Fruit fly (Drosophila melanogaster) whole organism, prepupa: ENCODE data around the gene Lsd-1.
A peak's percentile ranks its signal among the peaks of the same experiment; 100 is the strongest.

Experiments used
- Blimp-1 ChIP-seq: fragments of 200-800 bp; sonication (Bioruptor generic); optimal IDR thresholded peaks from 3 replicates; lab custom pipeline; 2017; ENCODE audit warnings: missing biosample characterization, missing genetic modification characterization, mild to moderate bottlenecking, moderate library complexity, missing genetic modification reagents
- CG10631 ChIP-seq: fragments of 200-800 bp; sonication (Bioruptor generic); optimal IDR thresholded peaks from 2 replicates; lab custom pipeline; 2016; ENCODE audit warnings: missing biosample characterization, missing genetic modification characterization
- CG10669 ChIP-seq: fragments of 200-800 bp; sonication (Bioruptor generic); optimal IDR thresholded peaks from 3 replicates; lab custom pipeline; 2018; ENCODE audit warnings: missing biosample characterization, mild to moderate bottlenecking, missing genetic modification characterization, moderate library complexity
- CG11762 ChIP-seq: fragments of 200-800 bp; sonication (Bioruptor generic); optimal IDR thresholded peaks from 3 replicates; lab custom pipeline; 2016; ENCODE audit warnings: missing biosample characterization, missing genetic modification characterization; ENCODE audit not compliant: insufficient read depth
- CG15336 ChIP-seq: fragments of 200-800 bp; sonication (Bioruptor generic); IDR thresholded peaks from 2 replicates; pipeline ENCODE4 v1.3.6; 2022; ENCODE audit warnings: missing biosample characterization, missing genetic modification characterization
- CG1621 ChIP-seq: fragments of 200-800 bp; sonication (Bioruptor generic); optimal IDR thresholded peaks from 3 replicates; lab custom pipeline; 2018; ENCODE audit warnings: missing biosample characterization, mild to moderate bottlenecking, missing genetic modification characterization
- CG16779 ChIP-seq: fragments of 200-800 bp; sonication (Bioruptor generic); optimal IDR thresholded peaks from 3 replicates; lab custom pipeline; 2017; ENCODE audit warnings: missing biosample characterization, mild to moderate bottlenecking, missing genetic modification characterization
- CG3032 ChIP-seq: fragments of 200-800 bp; optimal IDR thresholded peaks from 2 replicates; lab custom pipeline; 2019; ENCODE audit warnings: missing biosample characterization, mild to moderate bottlenecking, missing genetic modification characterization, moderate library complexity
- CG31627 ChIP-seq: fragments of 200-800 bp; sonication (Bioruptor generic); optimal IDR thresholded peaks from 3 replicates; lab custom pipeline; 2016; ENCODE audit warnings: missing biosample characterization, missing genetic modification characterization
- CG32006 ChIP-seq: fragments of 200-800 bp; sonication (Bioruptor generic); optimal IDR thresholded peaks from 3 replicates; lab custom pipeline; 2017; ENCODE audit warnings: missing biosample characterization, mild to moderate bottlenecking, missing genetic modification characterization
- CG34406 ChIP-seq: fragments of 200-800 bp; sonication (Bioruptor generic); optimal IDR thresholded peaks from 3 replicates; lab custom pipeline; 2016; ENCODE audit warnings: missing biosample characterization, missing genetic modification characterization
- CG3919 ChIP-seq: fragments of 200-800 bp; sonication (Bioruptor generic); optimal IDR thresholded peaks from 3 replicates; lab custom pipeline; 2016; ENCODE audit warnings: missing biosample characterization, missing genetic modification characterization
- CG4318 ChIP-seq: fragments of 200-800 bp; sonication (Bioruptor generic); optimal IDR thresholded peaks from 3 replicates; lab custom pipeline; 2017; ENCODE audit warnings: missing biosample characterization, mild to moderate bottlenecking, missing genetic modification characterization
- CG6163 ChIP-seq: fragments of 200-800 bp; sonication (Bioruptor generic); IDR thresholded peaks from 3 replicates; pipeline ENCODE4 v1.3.6; 2022; ENCODE audit warnings: missing biosample characterization, missing genetic modification characterization
- CG6276 ChIP-seq: fragments of 200-800 bp; sonication (Bioruptor generic); optimal IDR thresholded peaks from 2 replicates; lab custom pipeline; 2017; ENCODE audit warnings: missing biosample characterization, mild to moderate bottlenecking, missing genetic modification characterization
- CG6792 ChIP-seq: fragments of 200-800 bp; sonication (Bioruptor generic); optimal IDR thresholded peaks from 3 replicates; lab custom pipeline; 2016; ENCODE audit warnings: missing biosample characterization, missing genetic modification characterization
- CG6808 ChIP-seq: fragments of 200-800 bp; sonication (Bioruptor generic); optimal IDR thresholded peaks from 3 replicates; lab custom pipeline; 2017; ENCODE audit warnings: missing biosample characterization, missing genetic modification characterization, mild to moderate bottlenecking, moderate library complexity, missing genetic modification reagents
- CG6854 ChIP-seq: fragments of 200-800 bp; sonication (Bioruptor generic); optimal IDR thresholded peaks from 2 replicates; lab custom pipeline; 2017; ENCODE audit warnings: missing biosample characterization, mild to moderate bottlenecking, missing genetic modification characterization
- CG7368 ChIP-seq: fragments of 200-800 bp; sonication (Bioruptor generic); optimal IDR thresholded peaks from 3 replicates; lab custom pipeline; 2016; ENCODE audit warnings: missing biosample characterization, missing genetic modification characterization
- CG8119 ChIP-seq: fragments of 200-800 bp; sonication (Bioruptor generic); IDR thresholded peaks from 3 replicates; pipeline ENCODE4 v1.3.6; 2022; ENCODE audit warnings: missing biosample characterization, missing genetic modification characterization
- CG8632 ChIP-seq: fragments of 200-800 bp; sonication (Bioruptor generic); optimal IDR thresholded peaks from 3 replicates; lab custom pipeline; 2016; ENCODE audit warnings: missing biosample characterization, missing genetic modification characterization
- CG9139 ChIP-seq: fragments of 200-800 bp; sonication (Bioruptor generic); optimal IDR thresholded peaks from 3 replicates; lab custom pipeline; 2017; ENCODE audit warnings: missing biosample characterization, mild to moderate bottlenecking, missing genetic modification characterization
- Eip75B ChIP-seq: fragments of 200-800 bp; sonication (Bioruptor generic); optimal IDR thresholded peaks from 3 replicates; lab custom pipeline; 2016; ENCODE audit warnings: missing biosample characterization, missing genetic modification characterization
- Eip78C ChIP-seq: fragments of 200-800 bp; sonication (Bioruptor generic); peaks from one replicate; lab custom pipeline; 2016; ENCODE audit warnings: missing biosample characterization, missing genetic modification characterization
- Eip93F ChIP-seq: fragments of 200-800 bp; sonication (Bioruptor generic); optimal IDR thresholded peaks from 2 replicates; lab custom pipeline; 2016; ENCODE audit warnings: missing biosample characterization, mild to moderate bottlenecking, missing genetic modification characterization
- Ets21C ChIP-seq: fragments of 200-800 bp; sonication (Bioruptor generic); optimal IDR thresholded peaks from 3 replicates; lab custom pipeline; 2016; ENCODE audit warnings: missing biosample characterization, missing genetic modification characterization
- Ets96B ChIP-seq: fragments of 200-800 bp; optimal IDR thresholded peaks from 2 replicates; lab custom pipeline; 2019; ENCODE audit warnings: missing biosample characterization, mild to moderate bottlenecking, missing genetic modification characterization, moderate library complexity
- Gug ChIP-seq: fragments of 200-800 bp; sonication (Bioruptor generic); IDR thresholded peaks from 2 replicates; pipeline ENCODE4 v1.3.6; 2022; ENCODE audit warnings: missing biosample characterization, missing genetic modification characterization
- Hr39 ChIP-seq: fragments of 200-800 bp; sonication (Bioruptor generic); optimal IDR thresholded peaks from 2 replicates; lab custom pipeline; 2016; ENCODE audit warnings: missing biosample characterization, missing genetic modification characterization
- Lpt ChIP-seq: fragments of 200-800 bp; sonication (Bioruptor generic); optimal IDR thresholded peaks from 3 replicates; lab custom pipeline; 2016; ENCODE audit warnings: missing biosample characterization, missing genetic modification characterization
- Met ChIP-seq: fragments of 200-800 bp; sonication (Bioruptor generic); optimal IDR thresholded peaks from 3 replicates; lab custom pipeline; 2016; ENCODE audit warnings: missing biosample characterization, missing genetic modification characterization
- OdsH ChIP-seq: fragments of 200-800 bp; sonication (Bioruptor generic); optimal IDR thresholded peaks from 3 replicates; lab custom pipeline; 2016; ENCODE audit warnings: missing biosample characterization, missing genetic modification characterization
- Sox14 ChIP-seq: fragments of 200-800 bp; sonication (Bioruptor generic); optimal IDR thresholded peaks from 3 replicates; lab custom pipeline; 2016; ENCODE audit warnings: missing biosample characterization, missing genetic modification characterization
- achi ChIP-seq: fragments of 200-800 bp; sonication (Bioruptor generic); optimal IDR thresholded peaks from 3 replicates; lab custom pipeline; 2016; ENCODE audit warnings: missing biosample characterization, missing genetic modification characterization
- acj6 ChIP-seq: fragments of 200-800 bp; sonication (Bioruptor generic); optimal IDR thresholded peaks from 3 replicates; lab custom pipeline; 2016; ENCODE audit warnings: missing biosample characterization, missing genetic modification characterization
- cyc ChIP-seq: fragments of 200-800 bp; sonication (Bioruptor generic); optimal IDR thresholded peaks from 3 replicates; lab custom pipeline; 2016; ENCODE audit warnings: missing biosample characterization, missing genetic modification characterization
- dsx ChIP-seq: fragments of 200-800 bp; optimal IDR thresholded peaks from 3 replicates; lab custom pipeline; 2019; ENCODE audit warnings: missing biosample characterization, mild to moderate bottlenecking, missing genetic modification characterization, moderate library complexity; ENCODE audit not compliant: poor library complexity, severe bottlenecking
- eg ChIP-seq: fragments of 200-800 bp; sonication (Bioruptor generic); IDR thresholded peaks from 3 replicates; pipeline ENCODE4 v1.3.6; 2022; ENCODE audit warnings: missing biosample characterization, missing genetic modification characterization
- fd85E ChIP-seq: fragments of 200-800 bp; sonication (Bioruptor generic); optimal IDR thresholded peaks from 3 replicates; lab custom pipeline; 2016; ENCODE audit warnings: missing biosample characterization, missing genetic modification characterization
- fkh ChIP-seq: fragments of 200-800 bp; sonication (Bioruptor generic); optimal IDR thresholded peaks from 3 replicates; lab custom pipeline; 2017; ENCODE audit warnings: missing biosample characterization, mild to moderate bottlenecking, missing genetic modification characterization, moderate library complexity
- lz ChIP-seq: fragments of 200-800 bp; sonication (Bioruptor generic); optimal IDR thresholded peaks from 3 replicates; lab custom pipeline; 2016; ENCODE audit warnings: missing biosample characterization, missing genetic modification characterization
- net ChIP-seq: fragments of 200-800 bp; sonication (Bioruptor generic); optimal IDR thresholded peaks from 3 replicates; lab custom pipeline; 2016; ENCODE audit warnings: missing biosample characterization, missing genetic modification characterization
- pdm3 ChIP-seq: fragments of 200-800 bp; sonication (Bioruptor generic); optimal IDR thresholded peaks from 3 replicates; lab custom pipeline; 2016; ENCODE audit warnings: missing biosample characterization, missing genetic modification characterization
- ss ChIP-seq, 2 experiments: fragments of 200-800 bp; sonication (Bioruptor generic); optimal IDR thresholded peaks; 2 replicates in 1 of 2; 3 replicates in 1 of 2; lab custom pipeline; 2017 to 2018; ENCODE audit warnings: mild to moderate bottlenecking in 2 of 2, missing biosample characterization in 2 of 2, missing genetic modification characterization in 2 of 2, moderate library complexity in 1 of 2
- svp ChIP-seq: fragments of 200-800 bp; sonication (Bioruptor generic); peaks from one replicate; lab custom pipeline; 2016; ENCODE audit warnings: missing biosample characterization, missing genetic modification characterization

Gene Lsd-1

DNA sequence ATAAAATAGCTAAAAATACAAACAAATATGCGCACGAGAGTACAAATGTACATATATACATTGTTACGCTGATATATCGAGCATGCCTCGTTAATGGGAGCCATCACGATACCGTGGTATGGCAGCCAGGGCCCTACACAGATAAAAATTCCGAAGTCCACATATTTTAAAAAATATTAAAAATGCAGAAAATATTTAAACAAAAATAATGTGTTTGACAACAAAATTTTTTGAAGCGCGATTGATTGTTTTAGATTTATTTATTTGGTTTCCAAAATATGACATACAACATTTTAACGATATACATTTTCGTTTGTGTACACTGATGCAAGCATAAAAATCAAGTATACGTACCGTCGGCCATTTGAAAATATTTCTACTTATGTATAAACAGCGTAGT lies 36.9 kb upstream of the Lsd-1 start (continued):
- peak; percentile 61 for TF ChIP-seq CG6808 (GFP tag; lab: Kevin White, UChicago)
- peak; percentile 63 for TF ChIP-seq acj6 (GFP tag; lab: Kevin White, UChicago)
- TF ChIP-seq Gug, result peak; percentile 81
- peak; percentile 33 for TF ChIP-seq CG4318 (GFP tag; lab: Kevin White, UChicago)
- peak; percentile 86 for TF ChIP-seq eg (GFP tag; lab: Robert Waterston, UW)
- TF ChIP-seq CG3032 (tag; lab: Kevin White, UChicago), result peak; percentile 54
- TF ChIP-seq CG31627, result peak; percentile 58
- peak; percentile 59 for TF ChIP-seq lz (GFP tag; lab: Kevin White, UChicago)

- TF ChIP-seq CG3919 (GFP tag; lab: Kevin White, UChicago), result no peak
- no peak for TF ChIP-seq CG31627
- TF ChIP-seq Hr39 (GFP tag; lab: Kevin White, UChicago), result no peak
- no peak for TF ChIP-seq Sox14 (GFP tag; lab: Kevin White, UChicago)
- TF ChIP-seq Gug, result no peak
- TF ChIP-seq CG16779 (tag; lab: Kevin White, UChicago), result no peak
- no peak for TF ChIP-seq Blimp-1 (GFP tag; lab: Kevin White, UChicago)
- TF ChIP-seq CG6792 (GFP tag; lab: Kevin White, UChicago), result no peak
- TF ChIP-seq CG6808 (GFP tag; lab: Kevin White, UChicago), result no peak
- TF ChIP-seq pdm3 (GFP tag; lab: Kevin White, UChicago), result no peak
These were observed 36.0 kb upstream of the Lsd-1 start for dm6 chr3R:23727657-23728056.

DNA sequence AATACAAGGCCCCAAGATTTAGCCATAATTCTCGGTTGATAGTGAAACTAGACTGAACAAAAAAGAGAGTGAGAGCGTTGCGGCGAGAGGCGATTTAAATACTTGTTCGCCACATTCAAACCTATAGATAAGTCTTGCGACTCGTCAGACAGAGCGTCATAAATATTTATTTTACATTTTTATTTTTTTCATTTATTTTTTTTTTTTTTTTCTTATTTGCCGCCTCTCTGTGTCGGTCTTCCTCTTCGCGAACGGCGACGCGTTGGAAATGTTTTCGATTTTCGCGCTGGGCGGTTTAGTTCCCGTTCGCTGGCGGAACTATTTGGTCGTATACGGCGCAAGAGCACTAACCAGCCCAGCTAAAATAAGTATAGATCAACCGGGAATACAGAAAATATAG lies 35.6 kb upstream of the Lsd-1 start:
- TF ChIP-seq Eip78C (GFP tag; lab: Kevin White, UChicago) (peak; percentile 71), eg (GFP tag; lab: Robert Waterston, UW) (peak; percentile 78), Ets21C (GFP tag; lab: Kevin White, UChicago) (no peak), CG10669 (peak; percentile 44), Lpt (peak; percentile 10), Met (no peak), svp (peak; percentile 74), CG16779 (tag; lab: Kevin White, UChicago) (peak; percentile 66), CG3032 (tag; lab: Kevin White, UChicago) (peak; percentile 27), CG9139 (GFP tag; lab: Kevin White, UChicago) (peak; percentile 61), Eip93F (GFP tag; lab: Kevin White, UChicago) (peak; percentile 1), fd85E (GFP tag; lab: Kevin White, UChicago) (no peak), CG6854 (GFP tag; lab: Kevin White, UChicago) (no peak), Sox14 (GFP tag; lab: Kevin White, UChicago) (no peak), CG7368 (GFP tag; lab: Kevin White, UChicago) (no peak), ss (GFP tag; optimal IDR thresholded peaks at IDR 0.05; lab: Kevin White, UChicago) (peak; percentile 60 to 77), Ets96B (peak; percentile 16), CG4318 (GFP tag; lab: Kevin White, UChicago) (no peak), dsx (peak; percentile 46), OdsH (GFP tag; lab: Kevin White, UChicago) (no peak), fkh (peak; percentile 12), CG34406 (GFP tag; lab: Kevin White, UChicago) (no peak), CG32006 (GFP tag; lab: Kevin White, UChicago) (peak; percentile 21), CG6163 (peak; percentile 81), CG8632 (GFP tag; lab: Kevin White, UChicago) (no peak), CG6276 (GFP tag; lab: Kevin White, UChicago) (peak; percentile 49), Gug (no peak), Blimp-1 (GFP tag; lab: Kevin White, UChicago) (no peak), CG31627 (no peak), CG6808 (GFP tag; lab: Kevin White, UChicago) (peak; percentile 65), lz (GFP tag; lab: Kevin White, UChicago) (no peak), CG15336 (GFP tag; lab: Robert Waterston, UW) (peak; percentile 36; the same call in 1 of the 2 replicates), achi (peak; percentile 10), CG1621 (tag; lab: Kevin White, UChicago) (peak; percentile 8), CG11762 (GFP tag; lab: Kevin White, UChicago) (no peak), acj6 (GFP tag; lab: Kevin White, UChicago) (no peak), CG10631 (no peak), net (GFP tag; lab: Kevin White, UChicago) (peak; percentile 33), cyc (GFP tag; lab: Kevin White, UChicago) (no peak), CG8119 (GFP tag; lab: Robert Waterston, UW) (peak; percentile 74; the same call in 2 of the 3 replicates), CG3919 (GFP tag; lab: Kevin White, UChicago) (no peak), Eip75B (GFP tag; lab: Kevin White, UChicago) (peak; percentile 16)
